Fruit fly (Drosophila melanogaster): ENCODE results near the gene CG3225.

DNA sequence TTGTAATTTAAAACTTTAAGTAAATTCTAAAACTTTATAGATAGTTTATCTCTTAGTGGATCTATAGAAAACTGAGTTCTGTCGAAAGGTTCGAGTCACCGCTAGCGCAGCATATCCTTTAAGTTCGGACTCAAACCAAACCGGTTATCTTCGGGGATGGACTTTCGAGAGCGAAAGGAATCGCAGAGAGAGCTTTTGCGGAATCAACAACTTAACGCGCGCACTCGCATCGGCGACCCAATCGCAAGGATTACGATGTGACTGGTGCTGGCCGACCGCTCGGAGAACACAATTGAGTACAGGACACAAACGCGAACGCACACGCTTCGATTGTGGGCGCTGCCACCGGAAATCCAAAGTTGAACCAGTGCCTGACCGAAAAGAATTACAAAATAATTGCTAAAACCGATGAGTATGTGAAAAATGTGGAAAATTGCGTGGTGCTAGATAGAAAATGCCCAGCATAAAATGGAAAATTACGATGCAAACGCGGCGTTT lies 34.6 kb upstream of the CG3225 start, which contains the start of gene smog:
- no peak for TF ChIP-seq psq (optimal IDR thresholded peaks at IDR 0.05)
- no peak for TF ChIP-seq EcR (GFP tag; optimal IDR thresholded peaks at IDR 0.05)
